Fruit fly (Drosophila melanogaster) whole organism, embryonic: ENCODE data around the gene spel1.

ENCODE experiments used
- Ada2b ChIP-seq: fragments of 200-800 bp; sonication (Bioruptor generic); IDR thresholded peaks from 2 replicates; pipeline ENCODE4 v1.3.6; 2022; ENCODE audit warnings: missing biosample characterization, missing genetic modification characterization
- Antp ChIP-seq: fragments of 200-800 bp; sonication (Bioruptor generic); optimal IDR thresholded peaks from 3 replicates; lab custom pipeline; 2016; ENCODE audit warnings: missing biosample characterization, missing genetic modification characterization
- Awh ChIP-seq: fragments of 200-800 bp; sonication (Bioruptor generic); IDR thresholded peaks from 2 replicates; pipeline ENCODE4, ENCODE4 v1.3.6; 2022; ENCODE audit warnings: missing biosample characterization, missing genetic modification characterization
- Bgb ChIP-seq: fragments of 200-800 bp; sonication (Bioruptor generic); IDR thresholded peaks from 2 replicates; pipeline ENCODE4 v1.3.6; 2022; ENCODE audit warnings: missing biosample characterization, missing genetic modification characterization; ENCODE audit not compliant: partially characterized antibody
- CG10431 ChIP-seq: fragments of 200-800 bp; sonication (Bioruptor generic); optimal IDR thresholded peaks from 3 replicates; lab custom pipeline; 2018; ENCODE audit warnings: missing biosample characterization, mild to moderate bottlenecking, missing genetic modification characterization
- CG10462 ChIP-seq: fragments of 200-800 bp; sonication (Bioruptor generic); optimal IDR thresholded peaks from 2 replicates; lab custom pipeline; 2016; ENCODE audit warnings: missing biosample characterization, missing genetic modification characterization
- CG12659 ChIP-seq: fragments of 200-800 bp; sonication (Bioruptor generic); optimal IDR thresholded peaks from 3 replicates; lab custom pipeline; 2017; ENCODE audit warnings: mild to moderate bottlenecking, missing biosample characterization, missing genetic modification reagents, missing genetic modification characterization
- CG15696 ChIP-seq: fragments of 200-800 bp; sonication (Bioruptor generic); optimal IDR thresholded peaks from 2 replicates; lab custom pipeline; 2019; ENCODE audit warnings: missing biosample characterization, mild to moderate bottlenecking, missing genetic modification characterization, moderate library complexity
- CG2199 ChIP-seq: fragments of 200-800 bp; sonication (Bioruptor generic); IDR thresholded peaks from 3 replicates; pipeline ENCODE4 v1.3.6; 2022; ENCODE audit warnings: missing biosample characterization, missing genetic modification characterization
- CG2875 ChIP-seq: fragments of 200-800 bp; sonication (Bioruptor generic); optimal IDR thresholded peaks from 2 replicates; lab custom pipeline; 2017; ENCODE audit warnings: missing biosample characterization, mild to moderate bottlenecking, missing genetic modification characterization, missing genetic modification reagents
- CG30403 ChIP-seq: fragments of 200-800 bp; sonication (Bioruptor generic); optimal IDR thresholded peaks from 3 replicates; lab custom pipeline; 2016; ENCODE audit warnings: missing biosample characterization, missing genetic modification characterization
- CG31224 ChIP-seq: fragments of 200-800 bp; sonication (Bioruptor generic); IDR thresholded peaks from 2 replicates; pipeline ENCODE4 v1.3.6; 2022; ENCODE audit warnings: missing biosample characterization, missing genetic modification characterization
- CG32772 ChIP-seq: fragments of 200-800 bp; sonication (Bioruptor generic); IDR thresholded peaks from 2 replicates; pipeline ENCODE4 v1.3.6; 2022; ENCODE audit warnings: missing biosample characterization, missing genetic modification characterization
- CG3407 ChIP-seq: fragments of 200-800 bp; sonication (Bioruptor generic); optimal IDR thresholded peaks from 2 replicates; lab custom pipeline; 2018; ENCODE audit warnings: missing biosample characterization, mild to moderate bottlenecking, missing genetic modification characterization
- CG34224 ChIP-seq: fragments of 200-800 bp; sonication (Bioruptor generic); IDR thresholded peaks from 3 replicates; pipeline ENCODE4 v1.3.6; 2022; ENCODE audit warnings: missing biosample characterization, missing genetic modification characterization; ENCODE audit not compliant: partially characterized antibody
- CG4282 ChIP-seq: fragments of 200-800 bp; sonication (Bioruptor generic); optimal IDR thresholded peaks from 2 replicates; lab custom pipeline; 2016; ENCODE audit warnings: missing biosample characterization, missing genetic modification characterization
- CG4617 ChIP-seq: fragments of 200-800 bp; sonication (Bioruptor generic); optimal IDR thresholded peaks from 3 replicates; lab custom pipeline; 2016; ENCODE audit warnings: missing biosample characterization, missing genetic modification characterization, borderline replicate concordance
- CG7556 ChIP-seq: fragments of 200-800 bp; sonication (Bioruptor generic); optimal IDR thresholded peaks from 2 replicates; lab custom pipeline; 2017; ENCODE audit warnings: missing biosample characterization, mild to moderate bottlenecking, missing genetic modification characterization
- CG8388 ChIP-seq: fragments of 200-800 bp; sonication (Bioruptor generic); optimal IDR thresholded peaks from 2 replicates; lab custom pipeline; 2019; ENCODE audit warnings: missing biosample characterization, mild to moderate bottlenecking, missing genetic modification characterization, moderate library complexity
- CG8478 ChIP-seq: fragments of >200 bp; optimal IDR thresholded peaks from 2 replicates; lab custom pipeline; 2018
- CG8924 ChIP-seq: fragments of 200-800 bp; optimal IDR thresholded peaks from 3 replicates; lab custom pipeline; 2019; ENCODE audit warnings: missing biosample characterization, mild to moderate bottlenecking, missing genetic modification characterization, moderate library complexity
- CG9609 ChIP-seq: fragments of 200-800 bp; sonication (Bioruptor generic); optimal IDR thresholded peaks from 3 replicates; lab custom pipeline; 2016; ENCODE audit warnings: missing biosample characterization, missing genetic modification characterization
- CG9797 ChIP-seq: fragments of 200-800 bp; sonication (Bioruptor generic); optimal IDR thresholded peaks from 3 replicates; lab custom pipeline; 2018; ENCODE audit warnings: missing biosample characterization, mild to moderate bottlenecking, missing genetic modification characterization
- D19A ChIP-seq: fragments of 200-800 bp; optimal IDR thresholded peaks from 3 replicates; lab custom pipeline; 2019; ENCODE audit warnings: missing biosample characterization, mild to moderate bottlenecking, missing genetic modification characterization, moderate library complexity
- Dad ChIP-seq: fragments of 200-800 bp; sonication (Bioruptor generic); optimal IDR thresholded peaks from 3 replicates; lab custom pipeline; 2016; ENCODE audit warnings: missing biosample characterization, missing genetic modification characterization
- Deaf1 ChIP-seq: fragments of 200-800 bp; optimal IDR thresholded peaks from 3 replicates; lab custom pipeline; 2019; ENCODE audit warnings: missing biosample characterization, mild to moderate bottlenecking, missing genetic modification characterization, moderate library complexity
- Dp ChIP-seq: fragments of 200-800 bp; sonication (Bioruptor generic); optimal IDR thresholded peaks from 2 replicates; lab custom pipeline; 2018; ENCODE audit warnings: missing biosample characterization, mild to moderate bottlenecking, missing genetic modification characterization, moderate library complexity
- Elba2 ChIP-seq: fragments of 200-800 bp; sonication (Bioruptor generic); optimal IDR thresholded peaks from 3 replicates; lab custom pipeline; 2016; ENCODE audit warnings: missing biosample characterization, missing genetic modification characterization
- Ets65A ChIP-seq: fragments of 200-800 bp; sonication (Bioruptor generic); peaks from one replicate; lab custom pipeline; 2016; ENCODE audit warnings: missing biosample characterization, missing genetic modification characterization
- Hr39 ChIP-seq: fragments of >200 bp; optimal IDR thresholded peaks from 2 replicates; lab custom pipeline; 2017
- MBD-R2 ChIP-seq: fragments of 200-800 bp; sonication (Bioruptor generic); IDR thresholded peaks from 2 replicates; pipeline ENCODE4 v1.3.6; 2022; ENCODE audit warnings: missing biosample characterization, missing genetic modification characterization
- NFAT ChIP-seq: fragments of 200-800 bp; sonication (Bioruptor generic); IDR thresholded peaks from 2 replicates; pipeline ENCODE4 v1.3.6; 2022; ENCODE audit warnings: missing biosample characterization, missing genetic modification characterization
- TFAM ChIP-seq: fragments of 200-800 bp; sonication (Bioruptor generic); optimal IDR thresholded peaks from 2 replicates; lab custom pipeline; 2017; ENCODE audit warnings: missing biosample characterization, missing genetic modification characterization, inconsistent platforms
- Taf1 ChIP-seq: fragments of 200-800 bp; sonication (Bioruptor generic); IDR thresholded peaks from 2 replicates; pipeline ENCODE4 v1.3.6; 2022; ENCODE audit warnings: missing biosample characterization, missing genetic modification characterization
- ab ChIP-seq: fragments of 200-800 bp; sonication (Bioruptor generic); optimal IDR thresholded peaks from 2 replicates; lab custom pipeline; 2016; ENCODE audit warnings: missing biosample characterization, missing genetic modification characterization
- al ChIP-seq: fragments of 200-800 bp; sonication (Bioruptor generic); IDR thresholded peaks from 2 replicates; pipeline ENCODE4 v1.3.6; 2022; ENCODE audit warnings: missing biosample characterization, missing genetic modification characterization
- ara ChIP-seq: fragments of 200-800 bp; sonication (Bioruptor generic); IDR thresholded peaks from 2 replicates; pipeline ENCODE4 v1.3.6; 2022; ENCODE audit warnings: missing biosample characterization, missing genetic modification characterization
- ato ChIP-seq: fragments of 200-800 bp; sonication (Bioruptor generic); IDR thresholded peaks from 2 replicates; pipeline ENCODE4 v1.3.6; 2022; ENCODE audit warnings: missing biosample characterization, missing genetic modification characterization; ENCODE audit not compliant: partially characterized antibody
- chif ChIP-seq, 2 experiments: fragments of 200-800 bp; sonication (Bioruptor generic); optimal IDR thresholded peaks; 3 replicates each; lab custom pipeline; 2016; ENCODE audit warnings: missing biosample characterization in 2 of 2, missing genetic modification characterization in 2 of 2
- crol ChIP-seq: fragments of 200-800 bp; sonication (Bioruptor generic); IDR thresholded peaks from 2 replicates; pipeline ENCODE4 v1.3.6; 2022; ENCODE audit warnings: missing biosample characterization, missing genetic modification characterization
- da ChIP-seq: fragments of 200-800 bp; sonication (Bioruptor generic); optimal IDR thresholded peaks from 2 replicates; lab custom pipeline; 2016; ENCODE audit warnings: missing biosample characterization, missing genetic modification characterization
- danr ChIP-seq: fragments of 200-800 bp; sonication (Bioruptor generic); IDR thresholded peaks from 2 replicates; pipeline ENCODE4 v1.3.6; 2022; ENCODE audit warnings: missing biosample characterization, missing genetic modification characterization
- eve ChIP-seq, 2 experiments: fragments of >200 bp; optimal IDR thresholded peaks; 2 replicates each; lab custom pipeline; 2017; ENCODE audit warnings: missing biosample characterization in 2 of 2, missing genetic modification characterization in 2 of 2
- mam ChIP-seq: fragments of 200-800 bp; sonication (Bioruptor generic); optimal IDR thresholded peaks from 3 replicates; lab custom pipeline; 2016; ENCODE audit warnings: missing biosample characterization, missing genetic modification characterization
- peb ChIP-seq: fragments of 200-800 bp; sonication (Bioruptor generic); IDR thresholded peaks from 2 replicates; pipeline ENCODE4 v1.3.6; 2022; ENCODE audit warnings: missing biosample characterization, missing genetic modification characterization
- phol ChIP-seq: fragments of 200-800 bp; sonication (Bioruptor generic); optimal IDR thresholded peaks from 3 replicates; lab custom pipeline; 2018; ENCODE audit warnings: missing biosample characterization, mild to moderate bottlenecking, missing genetic modification characterization, moderate library complexity
- slp2 ChIP-seq: fragments of 200-800 bp; sonication (Bioruptor generic); optimal IDR thresholded peaks from 2 replicates; lab custom pipeline; 2016; ENCODE audit warnings: missing biosample characterization, missing genetic modification characterization
- tap ChIP-seq: fragments of 200-800 bp; optimal IDR thresholded peaks from 3 replicates; lab custom pipeline; 2019; ENCODE audit warnings: missing biosample characterization, mild to moderate bottlenecking, missing genetic modification characterization, moderate library complexity
- tgo ChIP-seq: fragments of 200-800 bp; sonication (Bioruptor generic); IDR thresholded peaks from 3 replicates; pipeline ENCODE4 v1.3.6; 2022; ENCODE audit warnings: missing biosample characterization, missing genetic modification characterization
- trem ChIP-seq: fragments of 200-800 bp; optimal IDR thresholded peaks from 3 replicates; lab custom pipeline; 2019; ENCODE audit warnings: missing biosample characterization, mild to moderate bottlenecking, missing genetic modification characterization, moderate library complexity
- vnd ChIP-seq: fragments of 200-800 bp; sonication (Bioruptor generic); IDR thresholded peaks from 3 replicates; pipeline ENCODE4 v1.3.6; 2022; ENCODE audit warnings: missing biosample characterization, missing genetic modification characterization; ENCODE audit not compliant: partially characterized antibody
- yki ChIP-seq: fragments of >200 bp; optimal IDR thresholded peaks from 3 replicates; lab custom pipeline; 2018
- zfh2 ChIP-seq: fragments of 200-800 bp; sonication (Bioruptor generic); optimal IDR thresholded peaks from 2 replicates; lab custom pipeline; 2016; ENCODE audit warnings: missing biosample characterization, missing genetic modification characterization

spel1 gene

DNA sequence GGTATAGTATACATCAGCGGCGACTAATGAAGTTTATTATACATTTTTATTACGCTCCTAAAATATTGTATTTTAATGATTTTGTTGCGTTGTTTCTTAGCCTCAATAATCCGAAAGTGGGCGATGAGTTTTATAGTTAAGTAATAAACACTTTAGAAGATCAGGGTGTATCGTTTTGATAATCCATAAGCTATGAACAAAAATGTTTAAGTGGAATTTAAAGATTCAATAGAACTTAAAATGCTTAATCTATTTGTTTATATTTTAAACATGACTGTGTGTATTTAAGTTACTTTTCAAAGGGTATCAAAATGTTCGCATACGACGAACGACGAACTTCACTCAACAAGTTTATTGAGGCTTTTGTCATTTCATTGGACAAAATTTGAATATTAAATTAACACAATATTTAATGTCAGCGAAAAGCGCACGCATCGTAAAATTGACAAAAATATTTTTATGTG, 10.4 kb downstream of the spel1 start (continued):
- TF ChIP-seq Elba2 (no peak), Ets65A (GFP tag; lab: Kevin White, UChicago) (no peak), ato (GFP tag; lab: Robert Waterston, UW) (no peak), phol (peak; percentile 40), Awh (GFP tag; lab: Robert Waterston, UW) (peak; percentile 63), Antp (GFP tag; lab: Kevin White, UChicago) (peak; percentile 55), slp2 (GFP tag; lab: Kevin White, UChicago) (peak; percentile 26), yki (lab: Kevin White, UChicago) (no peak), CG4282 (GFP tag; lab: Kevin White, UChicago) (no peak), chif (GFP tag; optimal IDR thresholded peaks at IDR 0.05; lab: Kevin White, UChicago) (peak; percentile 20 to 75), CG9797 (no peak), da (peak; percentile 35), CG2199 (peak; percentile 23; the same call in 1 of the 3 replicates), CG15696 (tag; lab: Kevin White, UChicago) (no peak), NFAT (GFP tag; lab: Robert Waterston, UW) (no peak), CG8388 (GFP tag; lab: Kevin White, UChicago) (peak; percentile 73), trem (tag; lab: Kevin White, UChicago) (no peak), D19A (peak; percentile 77), CG2875 (GFP tag; lab: Kevin White, UChicago) (peak; percentile 32), CG9609 (peak; percentile 38), crol (GFP tag; lab: Robert Waterston, UW) (no peak), CG4617 (GFP tag; lab: Kevin White, UChicago) (no peak), CG31224 (GFP tag; lab: Robert Waterston, UW) (peak; percentile 61; the same call in 1 of the 2 replicates), tap (tag; lab: Kevin White, UChicago) (peak; percentile 29), CG34224 (no peak), peb (GFP tag; lab: Robert Waterston, UW) (no peak), Ada2b (GFP tag; lab: Robert Waterston, UW) (peak; percentile 72), CG30403 (peak; percentile 73), Dad (GFP tag; lab: Kevin White, UChicago) (no peak), Hr39 (lab: Kevin White, UChicago) (no peak), eve (GFP tag; optimal IDR thresholded peaks at IDR 0.05; lab: Kevin White, UChicago) (peak in 1 of 2 experiments; percentile 68), ab (peak; percentile 17), CG10431 (no peak), CG32772 (peak; percentile 42; the same call in 1 of the 2 replicates), CG3407 (GFP tag; lab: Kevin White, UChicago) (peak; percentile 26), CG7556 (peak; percentile 80), mam (GFP tag; lab: Kevin White, UChicago) (peak; percentile 68), zfh2 (GFP tag; lab: Kevin White, UChicago) (peak; percentile 56), Bgb (GFP tag; lab: Robert Waterston, UW) (no peak), CG8924 (tag; lab: Kevin White, UChicago) (peak; percentile 85), Deaf1 (tag; lab: Kevin White, UChicago) (peak; percentile 63), CG10462 (no peak), TFAM (no peak), tgo (peak; percentile 87), al (GFP tag; lab: Robert Waterston, UW) (peak; percentile 84), danr (GFP tag; lab: Robert Waterston, UW) (peak; percentile 58; the same call in 1 of the 2 replicates), ara (no peak; the same call in 1 of the 2 replicates), CG8478 (no peak), MBD-R2 (no peak; the same call in 1 of the 2 replicates), CG12659 (GFP tag; lab: Kevin White, UChicago) (peak; percentile 79), Dp (GFP tag; lab: Kevin White, UChicago) (no peak), Taf1 (GFP tag; lab: Robert Waterston, UW) (peak; percentile 31; the same call in 1 of the 2 replicates), vnd (no peak)
